Worm (Caenorhabditis elegans): Measurements from ENCODE around the gene cest-4.
A peak's percentile ranks its signal among the peaks of the same experiment; 100 is the strongest.

Gene cest-4

ce11 chrIV:6839091-6839522 lies 37.0 kb upstream of the cest-4 start (continued):
- TF ChIP-seq fkh-8 (tag; optimal IDR thresholded peaks at IDR 0.05) = peak; percentile 89
- TF ChIP-seq pag-3 (tag; optimal IDR thresholded peaks at IDR 0.05; ENCODE audit: borderline replicate concordance, insufficient read depth) = no peak
- TF ChIP-seq mab-9 (GFP tag; IDR thresholded peaks at IDR 0.05) = no peak; the same call in 1 of the 2 replicates
- no peak for TF ChIP-seq hlh-17 (GFP tag; optimal IDR thresholded peaks at IDR 0.05; ENCODE audit: borderline replicate concordance)
- TF ChIP-seq jun-1 (tag; optimal IDR thresholded peaks at IDR 0.05) = peak; percentile 79
- TF ChIP-seq isw-1 (GFP tag; IDR thresholded peaks at IDR 0.05) = peak; percentile 67
- 0 out of 2 replicates have a peak, but pooled peaks have one; percentile 28 for TF ChIP-seq unc-98 (GFP tag; IDR thresholded peaks at IDR 0.05)
- TF ChIP-seq dsc-1 (tag; optimal IDR thresholded peaks at IDR 0.05) = peak; percentile 83
- TF ChIP-seq skn-1 (tag; optimal IDR thresholded peaks at IDR 0.05) = peak; percentile 60
- TF ChIP-seq ceh-82 (tag; optimal IDR thresholded peaks at IDR 0.05) = peak; percentile 67 to 78 (median 77)
- TF ChIP-seq lin-35 (GFP tag; optimal IDR thresholded peaks at IDR 0.05) = peak; percentile 58 to 73
- peak; percentile 19 for TF ChIP-seq ceh-8 (GFP tag; optimal IDR thresholded peaks at IDR 0.05)
- TF ChIP-seq nhr-28 (tag; optimal IDR thresholded peaks at IDR 0.05) = no peak
- peak; percentile 77 for TF ChIP-seq nhr-11 (tag; optimal IDR thresholded peaks at IDR 0.05)
- peak; percentile 94 for TF ChIP-seq fkh-10 (GFP tag; optimal IDR thresholded peaks at IDR 0.05)
- TF ChIP-seq snpc-4 (tag; optimal IDR thresholded peaks at IDR 0.05) = no peak
- TF ChIP-seq aly-2 (tag; optimal IDR thresholded peaks at IDR 0.05) = peak; percentile 58
- TF ChIP-seq swsn-7 (tag; optimal IDR thresholded peaks at IDR 0.05) = peak; percentile 90
- peak; percentile 58 for TF ChIP-seq fos-1 (tag; optimal IDR thresholded peaks at IDR 0.05)
- TF ChIP-seq blmp-1 (tag; optimal IDR thresholded peaks at IDR 0.05) = peak; percentile 80
- no peak for TF ChIP-seq ets-5 (GFP tag; IDR thresholded peaks at IDR 0.05)
- peak; percentile 69 for TF ChIP-seq nhr-90 (tag; optimal IDR thresholded peaks at IDR 0.05; ENCODE audit: poor library complexity)
- TF ChIP-seq tbx-2 (tag; optimal IDR thresholded peaks at IDR 0.05) = peak; percentile 91

- TF ChIP-seq lir-3 (tag; optimal IDR thresholded peaks at IDR 0.05; ENCODE audit: poor library complexity) = no peak
- no peak for TF ChIP-seq aha-1 (tag; optimal IDR thresholded peaks at IDR 0.05)
- no peak for TF ChIP-seq C34B4.2 (tag; optimal IDR thresholded peaks at IDR 0.05)
- TF ChIP-seq sox-4 (tag; optimal IDR thresholded peaks at IDR 0.05) = no peak
- peak; percentile 46 for TF ChIP-seq rnt-1 (tag; optimal IDR thresholded peaks at IDR 0.05)
- no peak for TF ChIP-seq mab-9 (GFP tag; IDR thresholded peaks at IDR 0.05)
- TF ChIP-seq ztf-11 (tag; optimal IDR thresholded peaks at IDR 0.05) = no peak
- TF ChIP-seq nhr-71 (tag; optimal IDR thresholded peaks at IDR 0.05) = peak; percentile 43
- TF ChIP-seq efl-1 (optimal IDR thresholded peaks at IDR 0.05) = no peak
- TF ChIP-seq efl-1 (GFP tag; optimal IDR thresholded peaks at IDR 0.05 in 1 of 2) = peak in 1 of 2 experiments; percentile 76
- peak in 1 of 2 experiments; percentile 33 for TF ChIP-seq lsy-2 (tag; optimal IDR thresholded peaks at IDR 0.05)
- no peak for TF ChIP-seq mep-1 (tag; optimal IDR thresholded peaks at IDR 0.05)
- TF ChIP-seq isw-1 (GFP tag; IDR thresholded peaks at IDR 0.05) = no peak
- no peak for TF ChIP-seq mdl-1 (tag; optimal IDR thresholded peaks at IDR 0.05)
- TF ChIP-seq lin-14 (GFP tag; optimal IDR thresholded peaks at IDR 0.05) = peak; percentile 84
- TF ChIP-seq dsc-1 (tag; optimal IDR thresholded peaks at IDR 0.05) = peak; percentile 35
Measured at ce11 chrIV:6836769-6837168, 34.6 kb upstream of the cest-4 start.

ce11 chrIV:6834705-6835104 lies 32.6 kb upstream of the cest-4 start:
- TF ChIP-seq unc-86 (tag; optimal IDR thresholded peaks at IDR 0.05) (peak; percentile 50), unc-130 (tag; optimal IDR thresholded peaks at IDR 0.05) (no peak), ztf-4 (tag; optimal IDR thresholded peaks at IDR 0.05) (no peak), hlh-17 (GFP tag; optimal IDR thresholded peaks at IDR 0.05; ENCODE audit: borderline replicate concordance) (no peak), blmp-1 (tag; optimal IDR thresholded peaks at IDR 0.05) (no peak), ama-1 (optimal IDR thresholded peaks at IDR 0.05) (no peak), ces-1 (GFP tag; optimal IDR thresholded peaks at IDR 0.05) (peak; percentile 28), nhr-71 (tag; optimal IDR thresholded peaks at IDR 0.05) (peak; percentile 10), snu-23 (GFP tag; optimal IDR thresholded peaks at IDR 0.05) (no peak), elt-3 (tag; optimal IDR thresholded peaks at IDR 0.05) (no peak), isw-1 (GFP tag; IDR thresholded peaks at IDR 0.05) (peak; percentile 10; the same call in 1 of the 2 replicates), nhr-28 (tag; optimal IDR thresholded peaks at IDR 0.05) (no peak), unc-98 (GFP tag; IDR thresholded peaks at IDR 0.05) (no peak), grh-1 (GFP tag; IDR thresholded peaks at IDR 0.05) (no peak), C34B4.2 (tag; optimal IDR thresholded peaks at IDR 0.05) (no peak), lin-14 (GFP tag; optimal IDR thresholded peaks at IDR 0.05) (peak; percentile 83), zip-4 (GFP tag; optimal IDR thresholded peaks at IDR 0.05) (no peak), pqm-1 (tag; optimal IDR thresholded peaks at IDR 0.05) (no peak), efl-3 (GFP tag; optimal IDR thresholded peaks at IDR 0.05) (no peak), nhr-20 (tag; optimal IDR thresholded peaks at IDR 0.05) (no peak), nhr-77 (tag; optimal IDR thresholded peaks at IDR 0.05) (no peak), fkh-10 (GFP tag; optimal IDR thresholded peaks at IDR 0.05) (peak; percentile 86), nhr-12 (tag; optimal IDR thresholded peaks at IDR 0.05) (no peak), tbx-2 (tag; optimal IDR thresholded peaks at IDR 0.05) (no peak)
